Worm (Caenorhabditis elegans) whole organism, L4/young adult: ENCODE results near the gene srh-200.

Source experiments
- W03F9.2 ChIP-seq: fragments of 150-350 bp; optimal IDR thresholded peaks from 2 replicates; lab custom pipeline; 2014; ENCODE audit warnings: missing biosample characterization, missing genetic modification characterization
- dao-5 ChIP-seq: sonication (generic microtip); optimal IDR thresholded peaks from 2 replicates; lab custom pipeline; 2016; ENCODE audit warnings: missing genotype, missing genetic modification characterization, moderate library complexity, missing compliant biosample characterization
- him-1 ChIP-seq: sonication (generic microtip); optimal IDR thresholded peaks from 2 replicates; lab custom pipeline; 2016; ENCODE audit warnings: missing genotype, missing genetic modification reagents, missing genetic modification characterization, missing compliant biosample characterization

The srh-200 gene

DNA sequence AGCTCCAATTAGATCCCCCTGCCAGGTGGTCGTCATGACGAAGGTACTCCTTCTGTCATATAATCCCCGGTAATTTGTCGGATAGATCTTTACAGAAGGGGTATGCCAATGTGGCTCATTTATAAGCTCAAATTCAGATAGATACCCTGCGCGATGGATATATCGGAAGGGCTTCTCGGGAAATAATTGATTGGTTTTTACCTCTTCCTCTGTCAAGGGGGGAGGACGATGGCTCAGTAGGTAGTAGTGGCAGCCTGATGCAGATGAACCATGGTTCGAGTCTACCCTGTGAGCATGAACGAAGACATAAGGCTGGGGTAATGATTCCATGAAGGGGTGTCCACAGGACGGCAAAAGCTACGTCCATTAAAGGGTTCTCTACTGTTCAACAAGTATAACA, 6.3 kb downstream of the srh-200 start:
- TF ChIP-seq dao-5 (tag; lab: Kevin White, UChicago) (no peak), him-1 (no peak), W03F9.2 (tag; lab: Kevin White, UChicago) (no peak)

DNA sequence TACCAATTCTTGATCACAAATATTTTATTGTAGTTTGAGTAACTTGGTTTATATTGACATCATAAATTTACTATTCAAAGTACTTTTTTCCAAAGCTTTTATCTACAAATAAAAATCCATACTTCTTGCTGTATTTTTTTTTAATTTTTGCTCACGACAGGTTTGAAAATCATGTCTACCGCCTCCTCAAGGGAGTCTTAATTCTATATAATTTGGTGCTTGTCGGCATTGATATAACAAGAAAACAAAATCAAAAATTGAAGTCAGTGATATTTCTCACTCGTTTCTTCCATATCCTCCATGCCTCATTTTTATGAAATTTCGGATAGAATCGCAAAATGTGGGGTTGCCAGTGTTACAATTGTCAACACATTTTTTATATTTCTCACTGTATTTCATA, 8.0 kb downstream of the srh-200 start, which contains the start of gene str-47:
str-47 (plus strand) TSS at position 301 of the 400 bp plus-strand sequence.
- TF ChIP-seq him-1 (no peak), W03F9.2 (tag; lab: Kevin White, UChicago) (no peak), dao-5 (tag; lab: Kevin White, UChicago) (no peak)

DNA sequence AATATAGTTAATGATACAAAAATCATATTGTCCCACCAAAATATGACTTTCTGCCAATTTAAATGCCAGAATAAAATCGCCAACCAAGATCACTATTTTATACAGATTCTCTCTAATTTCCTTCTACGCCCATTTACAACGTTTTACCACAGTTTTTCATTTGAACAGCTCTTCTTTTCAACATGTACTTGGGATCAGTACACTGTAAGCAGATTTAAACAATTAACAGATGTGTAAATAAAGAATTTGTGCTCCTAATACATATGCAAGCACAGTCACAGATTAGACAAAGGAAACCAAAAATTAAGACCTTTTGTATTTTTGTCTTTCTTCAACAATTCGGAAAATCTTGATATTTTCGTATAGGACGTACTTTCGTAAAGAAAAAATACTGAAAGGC, 10.1 kb downstream of the srh-200 start, which contains the start of gene F07C4.11:
F07C4.11 (minus strand) TSS at position 101 of the 400 bp plus-strand sequence.
- TF ChIP-seq him-1 (no peak), dao-5 (tag; lab: Kevin White, UChicago) (no peak), W03F9.2 (tag; lab: Kevin White, UChicago) (no peak)

DNA sequence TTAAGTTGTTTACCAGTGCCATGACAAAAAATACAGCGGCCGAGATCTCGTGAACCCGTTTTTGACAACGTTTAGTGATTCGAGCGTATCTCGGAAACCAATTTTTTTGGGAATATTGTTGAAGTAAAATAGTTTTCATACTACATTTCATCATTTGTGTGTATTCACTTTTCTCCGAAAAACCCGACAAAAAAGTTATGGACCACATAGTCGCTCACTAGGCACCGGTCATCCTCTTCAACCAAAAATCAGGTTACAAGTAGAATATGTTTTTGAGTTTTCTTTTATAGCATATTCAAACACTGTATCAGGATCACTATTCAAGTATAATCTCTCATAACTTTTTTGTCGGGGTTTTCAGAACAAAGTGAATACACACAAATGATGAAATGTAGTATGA, 11.7 kb downstream of the srh-200 start:
- TF ChIP-seq W03F9.2 (tag; lab: Kevin White, UChicago) = no peak
- no peak for TF ChIP-seq him-1
- no peak for TF ChIP-seq dao-5 (tag; lab: Kevin White, UChicago)

DNA sequence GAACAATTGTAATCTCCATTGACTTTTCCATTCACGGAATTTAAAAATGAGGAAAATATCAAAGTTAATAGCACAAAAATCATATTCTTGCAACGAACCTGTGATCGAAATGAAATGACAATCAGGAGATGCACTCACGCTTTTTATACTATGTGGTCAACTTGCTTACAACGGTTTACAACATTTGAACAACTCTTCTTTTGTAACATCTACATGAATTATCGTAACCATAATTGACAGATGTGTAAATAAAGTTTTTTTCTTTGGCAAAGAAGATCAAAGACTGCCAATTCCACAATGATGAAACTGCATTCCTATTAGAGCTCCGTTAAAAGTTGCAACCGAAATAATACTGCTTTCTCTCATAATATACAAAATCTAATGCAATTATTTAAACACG, 13.7 kb downstream of the srh-200 start, which contains the start of gene F07C4.10:
F07C4.10 (minus strand) TSS at position 101 of the 400 bp plus-strand sequence.
- TF ChIP-seq W03F9.2 (tag; lab: Kevin White, UChicago) (no peak), dao-5 (tag; lab: Kevin White, UChicago) (no peak), him-1 (no peak)

DNA sequence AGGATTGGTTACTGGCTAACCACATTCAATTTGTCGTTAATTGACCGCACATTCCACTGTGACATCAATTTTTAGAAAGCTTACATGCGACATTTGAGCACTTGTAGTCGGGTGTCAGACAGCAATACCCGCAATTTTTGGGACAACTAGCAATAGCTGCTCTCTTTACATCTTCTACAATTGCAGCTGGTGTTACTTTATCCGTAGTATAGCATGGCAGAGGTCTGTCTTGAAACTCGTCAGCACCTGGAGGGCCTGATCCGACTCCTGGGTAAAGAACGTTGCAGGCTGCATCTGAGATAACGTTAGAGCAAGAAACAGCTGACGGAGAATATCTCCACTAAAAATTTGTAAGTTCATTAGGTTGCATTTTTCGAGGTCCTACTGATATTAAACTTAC, 14.1 kb downstream of the srh-200 start:
- TF ChIP-seq dao-5 (tag; lab: Kevin White, UChicago) = no peak
- TF ChIP-seq W03F9.2 (tag; lab: Kevin White, UChicago) = no peak
- TF ChIP-seq him-1 = no peak

DNA sequence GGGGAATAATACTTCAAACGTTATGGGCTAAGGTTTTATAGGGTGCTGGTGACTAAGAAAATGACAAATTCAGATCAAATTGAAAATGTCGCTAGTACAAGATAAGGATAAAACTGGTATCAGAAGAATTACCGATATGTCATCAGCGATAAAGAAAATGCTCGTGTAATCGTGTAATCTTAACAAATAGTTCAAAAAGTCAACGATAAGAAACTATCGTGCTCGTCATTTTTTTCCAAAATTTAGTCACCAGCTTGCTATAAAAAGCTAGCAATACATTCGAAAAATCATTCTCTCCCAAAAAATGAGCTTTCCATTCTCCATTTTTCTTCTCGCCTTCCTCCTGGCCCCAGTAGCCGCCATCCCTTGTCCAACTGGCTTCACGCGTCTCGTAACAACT, 15.7 kb downstream of the srh-200 start, which contains the start of gene clec-45:
clec-45 (plus strand) TSS at position 301 of the 400 bp plus-strand sequence.
- TF ChIP-seq W03F9.2 (tag; lab: Kevin White, UChicago) (no peak), dao-5 (tag; lab: Kevin White, UChicago) (no peak), him-1 (no peak)

DNA sequence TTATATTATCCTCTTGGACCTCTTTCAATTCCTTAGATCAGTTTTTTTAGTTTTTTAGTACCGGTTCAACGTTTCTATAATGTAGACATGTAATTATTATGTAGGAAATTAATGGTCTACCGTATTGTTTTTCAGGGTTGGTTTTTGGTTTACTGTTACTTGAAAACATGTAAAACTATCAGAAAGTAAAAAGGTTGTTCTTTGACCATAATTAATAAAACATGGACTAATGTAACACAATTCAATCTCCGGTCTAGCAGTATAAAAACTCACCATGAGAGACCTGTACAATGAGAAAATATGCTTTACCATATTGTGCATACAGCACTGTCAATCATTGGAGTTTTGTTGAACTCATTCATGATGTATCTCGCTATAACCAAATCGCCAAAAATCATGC, 18.0 kb downstream of the srh-200 start, which contains the start of gene srd-29:
srd-29 (plus strand) TSS at position 301 of the 400 bp plus-strand sequence.
- no peak for TF ChIP-seq dao-5 (tag; lab: Kevin White, UChicago)
- no peak for TF ChIP-seq him-1
- TF ChIP-seq W03F9.2 (tag; lab: Kevin White, UChicago) = no peak

DNA sequence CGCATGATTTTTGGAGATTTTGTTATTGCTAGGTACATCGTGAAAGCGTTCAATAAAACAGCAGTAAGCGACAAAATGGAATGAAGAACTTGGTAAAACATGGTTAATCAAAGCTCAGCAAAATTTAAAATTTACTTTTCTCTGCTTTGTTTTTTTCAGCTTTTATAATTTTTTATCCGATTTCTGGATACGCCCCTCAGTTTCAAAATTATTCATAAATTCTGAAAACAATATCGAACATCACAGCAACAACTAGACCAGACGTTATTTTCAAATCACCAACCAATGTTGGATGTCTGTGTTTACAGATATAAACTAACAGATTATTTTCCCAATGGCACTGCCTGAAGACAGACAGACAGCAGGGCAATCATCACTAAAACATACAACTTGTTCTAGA, 18.8 kb downstream of the srh-200 start, which contains the start of gene srd-31:
srd-31 (minus strand) TSS at position 101 of the 400 bp plus-strand sequence.
- TF ChIP-seq W03F9.2 (tag; lab: Kevin White, UChicago) = no peak
- TF ChIP-seq dao-5 (tag; lab: Kevin White, UChicago) = no peak
- TF ChIP-seq him-1 = no peak

DNA sequence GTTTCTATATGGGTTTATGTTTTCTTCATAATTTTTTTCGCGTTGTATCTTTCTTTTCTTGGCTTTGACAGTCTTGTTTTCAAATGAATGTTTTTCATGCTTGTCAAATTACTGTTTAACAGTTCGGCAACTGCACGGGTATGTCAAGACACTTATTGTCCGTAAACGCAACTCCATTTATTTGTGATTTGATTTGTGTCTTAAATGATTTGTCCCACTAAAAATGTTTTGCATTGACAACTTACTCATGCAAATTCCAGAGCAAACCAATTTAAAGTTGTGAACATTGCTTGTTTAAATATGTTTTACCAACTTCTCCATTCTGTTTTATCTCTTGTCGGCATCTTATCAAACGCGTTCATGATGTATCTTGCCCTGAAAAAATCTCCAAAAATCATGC, 21.7 kb downstream of the srh-200 start, which contains the start of gene srd-25:
srd-25 (plus strand) TSS at position 301 of the 400 bp plus-strand sequence.
- TF ChIP-seq him-1 (no peak), W03F9.2 (tag; lab: Kevin White, UChicago) (no peak), dao-5 (tag; lab: Kevin White, UChicago) (no peak)

DNA sequence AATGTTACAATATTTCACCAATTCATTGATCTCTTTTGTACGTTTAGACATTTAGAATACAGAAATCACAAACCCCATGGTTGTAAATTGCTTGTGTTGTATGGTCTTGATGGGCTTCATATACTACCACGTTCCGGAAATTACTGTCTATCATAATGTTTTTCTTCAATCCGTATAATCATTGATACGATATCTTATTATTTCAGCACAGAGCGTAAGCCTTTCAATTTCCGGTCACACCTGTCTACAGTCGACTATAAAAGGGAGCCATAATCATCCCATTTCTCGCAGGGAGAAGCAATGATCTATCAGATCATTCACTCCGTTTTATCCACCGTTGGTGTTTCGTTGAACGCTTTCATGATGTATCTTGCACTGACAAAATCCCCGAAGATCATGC, 24.0 kb downstream of the srh-200 start, which contains the start of gene srd-30:
srd-30 (plus strand) TSS at position 301 of the 400 bp plus-strand sequence.
- no peak for TF ChIP-seq W03F9.2 (tag; lab: Kevin White, UChicago)

DNA sequence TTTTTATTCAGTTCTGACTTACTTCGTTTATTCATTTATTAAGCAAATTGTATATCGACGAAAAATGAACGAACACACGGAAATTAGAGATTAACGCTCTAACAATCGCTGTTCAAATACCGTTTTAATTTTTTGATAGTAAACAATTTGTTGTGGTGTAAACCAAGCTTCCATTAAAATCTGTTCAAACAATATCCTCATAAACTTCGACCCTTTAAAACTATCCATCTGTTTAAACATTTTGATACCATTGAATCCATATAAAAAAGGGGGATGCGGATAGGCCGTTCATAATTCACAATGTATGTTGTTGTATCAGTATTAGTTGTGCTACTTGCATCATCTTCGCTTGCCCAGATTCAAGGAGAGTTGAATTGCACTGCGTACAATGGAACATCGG, 26.9 kb downstream of the srh-200 start, which contains the start of gene F07C4.6:
F07C4.6 (plus strand) TSS at position 301 of the 400 bp plus-strand sequence.
- no peak for TF ChIP-seq dao-5 (tag; lab: Kevin White, UChicago)
- TF ChIP-seq him-1 = no peak
- TF ChIP-seq W03F9.2 (tag; lab: Kevin White, UChicago) = no peak

DNA sequence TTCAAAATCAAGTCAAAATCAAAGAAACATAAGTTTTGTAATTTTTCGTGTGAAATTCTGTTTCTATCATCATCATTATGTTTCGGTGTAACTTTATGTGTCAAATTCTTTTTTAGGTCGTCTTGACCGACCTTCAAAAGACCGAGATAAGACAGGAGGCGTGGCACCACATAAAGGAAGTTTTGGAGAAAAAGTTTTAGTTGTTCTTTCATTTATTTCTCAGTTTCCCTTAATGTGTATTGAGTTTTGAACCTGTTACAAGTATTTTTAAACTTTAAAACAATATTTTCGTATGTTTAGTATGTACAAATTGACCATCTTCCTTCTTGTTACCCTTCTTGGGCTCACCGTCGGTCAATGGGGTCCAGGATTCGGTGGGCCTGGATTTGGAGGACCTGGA, 28.8 kb downstream of the srh-200 start, which contains the start of gene grsp-4:
grsp-4 (plus strand) TSS at position 301 of the 400 bp plus-strand sequence.
- TF ChIP-seq dao-5 (tag; lab: Kevin White, UChicago) (no peak), him-1 (no peak), W03F9.2 (tag; lab: Kevin White, UChicago) (no peak)

DNA sequence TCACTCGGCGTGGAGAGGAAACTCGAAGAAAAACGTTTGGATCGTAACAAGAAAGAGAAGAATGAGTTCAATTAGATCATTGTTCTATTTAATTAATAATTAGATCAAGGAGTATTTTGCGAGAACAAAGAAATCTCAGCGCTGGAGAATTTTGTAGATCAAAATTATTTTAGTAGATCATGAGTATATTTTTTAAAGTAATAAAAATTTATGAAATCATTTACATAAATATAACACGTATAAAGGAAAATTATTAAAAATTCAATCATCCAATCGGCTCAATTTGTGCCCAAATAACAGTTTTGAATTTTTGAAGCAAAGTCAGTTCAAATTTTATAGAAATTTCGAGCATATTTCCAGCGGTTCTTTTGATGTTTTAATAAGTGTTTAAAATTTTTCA, 29.3 kb downstream of the srh-200 start, which contains the start of gene C50E3.13:
C50E3.13 (minus strand) TSS at position 101 of the 400 bp plus-strand sequence.
- TF ChIP-seq him-1 = no peak
- no peak for TF ChIP-seq W03F9.2 (tag; lab: Kevin White, UChicago)
- no peak for TF ChIP-seq dao-5 (tag; lab: Kevin White, UChicago)
